Fruit fly (Drosophila melanogaster): ENCODE measurements around the gene RanBP3.

RanBP3 gene

dm6 chr3R:23723381-23724034, 29.1 kb downstream of the RanBP3 start (continued):
- no peak for TF ChIP-seq CG18011 (GFP tag; optimal IDR thresholded peaks at IDR 0.05)
- no peak for TF ChIP-seq maf-S (GFP tag; optimal IDR thresholded peaks at IDR 0.05)
- no peak for TF ChIP-seq unpg (GFP tag; optimal IDR thresholded peaks at IDR 0.05)
- no peak for TF ChIP-seq sc (optimal IDR thresholded peaks at IDR 0.05)
- peak; percentile 43 for TF ChIP-seq sc (GFP tag; optimal IDR thresholded peaks at IDR 0.05)
- no peak for TF ChIP-seq Eip74EF (GFP tag; optimal IDR thresholded peaks at IDR 0.05)
- TF ChIP-seq H15 (GFP tag; IDR thresholded peaks at IDR 0.05) = peak; percentile 52; the same call in 1 of the 3 replicates
- TF ChIP-seq CG12155 (GFP tag; optimal IDR thresholded peaks at IDR 0.05) = no peak
- peak; percentile 70 for TF ChIP-seq kni (GFP tag; optimal IDR thresholded peaks at IDR 0.05)
- peak; percentile 51 for TF ChIP-seq CG11723 (GFP tag; optimal IDR thresholded peaks at IDR 0.05)
- TF ChIP-seq lmd (GFP tag; IDR thresholded peaks at IDR 0.05) = peak; percentile 30; the same call in 1 of the 2 replicates
- no peak for TF ChIP-seq fd102C (GFP tag; optimal IDR thresholded peaks at IDR 0.05)
- TF ChIP-seq danr (GFP tag; IDR thresholded peaks at IDR 0.05) = no peak
- TF ChIP-seq pb (GFP tag; optimal IDR thresholded peaks at IDR 0.05) = peak; percentile 73
- no peak for TF ChIP-seq Dek (tag; optimal IDR thresholded peaks at IDR 0.05)
- peak; percentile 24 for TF ChIP-seq Sox102F (GFP tag; optimal IDR thresholded peaks at IDR 0.05)
- no peak for TF ChIP-seq jing (GFP tag; optimal IDR thresholded peaks at IDR 0.05)
- TF ChIP-seq sens (GFP tag) = peak; percentile 93
- TF ChIP-seq CG3726 (GFP tag; IDR thresholded peaks at IDR 0.05) = peak; percentile 79; the same call in 2 of the 3 replicates
- no peak for TF ChIP-seq CG4820 (GFP tag; optimal IDR thresholded peaks at IDR 0.05)
- peak; percentile 77 for TF ChIP-seq zfh1 (GFP tag; IDR thresholded peaks at IDR 0.05)
- no peak for TF ChIP-seq MBD-R2 (GFP tag; IDR thresholded peaks at IDR 0.05)
- TF ChIP-seq trem (tag; optimal IDR thresholded peaks at IDR 0.05) = peak; percentile 9

- TF ChIP-seq wek (GFP tag; optimal IDR thresholded peaks at IDR 0.05) (no peak), Meics (GFP tag; optimal IDR thresholded peaks at IDR 0.05) (peak; percentile 93), CG7357 (GFP tag; IDR thresholded peaks at IDR 0.05) (peak; percentile 76), CG7928 (GFP tag; optimal IDR thresholded peaks at IDR 0.05) (no peak), B-H1 (GFP tag; IDR thresholded peaks at IDR 0.05) (peak; percentile 77), CG13424 (tag; optimal IDR thresholded peaks at IDR 0.05) (peak; percentile 92), CG14710 (tag; optimal IDR thresholded peaks at IDR 0.05) (peak; percentile 67), sens-2 (GFP tag; IDR thresholded peaks at IDR 0.05) (no peak), pnt (GFP tag; optimal IDR thresholded peaks at IDR 0.05) (no peak), nom (GFP tag; optimal IDR thresholded peaks at IDR 0.05) (peak; percentile 68), CG31224 (GFP tag; IDR thresholded peaks at IDR 0.05) (no peak), Bgb (GFP tag; IDR thresholded peaks at IDR 0.05; ENCODE audit: partially characterized antibody) (no peak), Rx (GFP tag; IDR thresholded peaks at IDR 0.05) (no peak), Side (GFP tag; optimal IDR thresholded peaks at IDR 0.05) (no peak), CG34422 (GFP tag; IDR thresholded peaks at IDR 0.05) (peak; percentile 76), lmd (GFP tag; IDR thresholded peaks at IDR 0.05) (peak; percentile 85), CG3281 (GFP tag; optimal IDR thresholded peaks at IDR 0.05) (peak; percentile 86), CG13894 (tag; optimal IDR thresholded peaks at IDR 0.05) (peak; percentile 86), CG14965 (GFP tag; optimal IDR thresholded peaks at IDR 0.05; ENCODE audit: borderline replicate concordance) (no peak), CG2116 (GFP tag; optimal IDR thresholded peaks at IDR 0.05) (peak; percentile 56), ewg (GFP tag; optimal IDR thresholded peaks at IDR 0.05) (peak; percentile 70), CG13123 (GFP tag; optimal IDR thresholded peaks at IDR 0.05) (peak; percentile 78), HmgD (GFP tag; optimal IDR thresholded peaks at IDR 0.05) (no peak), CG5245 (GFP tag; optimal IDR thresholded peaks at IDR 0.05) (peak; percentile 65), sd (tag; optimal IDR thresholded peaks at IDR 0.05) (peak; percentile 65), ash1 (GFP tag; optimal IDR thresholded peaks at IDR 0.05) (no peak), CG4328 (GFP tag; optimal IDR thresholded peaks at IDR 0.05) (peak; percentile 58)
These were observed 29.8 kb downstream of the RanBP3 start, which contains the start of gene CG10365 for dm6 chr3R:23722680-23723372. CG10365 (plus strand) TSS chr3R:23723331.
